Worm (Caenorhabditis elegans): Measurements from ENCODE around the gene acbp-3.

- TF ChIP-seq sma-3 (GFP tag; optimal IDR thresholded peaks at IDR 0.05) (no peak), aly-2 (tag; optimal IDR thresholded peaks at IDR 0.05) (no peak), blmp-1 (tag; optimal IDR thresholded peaks at IDR 0.05; ENCODE audit: insufficient read depth) (no peak), lsy-2 (tag; optimal IDR thresholded peaks at IDR 0.05) (no peak), egl-27 (tag; optimal IDR thresholded peaks at IDR 0.05) (no peak), ztf-11 (tag; optimal IDR thresholded peaks at IDR 0.05) (no peak), nhr-11 (tag; optimal IDR thresholded peaks at IDR 0.05) (no peak), skn-1 (tag; optimal IDR thresholded peaks at IDR 0.05) (no peak), lin-13 (GFP tag; optimal IDR thresholded peaks at IDR 0.05) (no peak)
Measured at ce11 chrX:10877138-10877743, 25.8 kb upstream of the acbp-3 start, which contains the start of gene pgp-6.

Measured in whole organism, L2 larva.